Fruit fly (Drosophila melanogaster) whole organism, adult: Measurements from ENCODE around the gene CG9072.
A peak's percentile ranks its signal among the peaks of the same experiment; 100 is the strongest.

Experiments
- CG14711 ChIP-seq: fragments of 200-800 bp; sonication (Bioruptor generic); optimal IDR thresholded peaks from 2 replicates; lab custom pipeline; 2018; ENCODE audit warnings: missing biosample characterization, mild to moderate bottlenecking, missing genetic modification characterization, moderate library complexity
- CG33017 ChIP-seq: fragments of 200-800 bp; sonication (Bioruptor generic); optimal IDR thresholded peaks from 2 replicates; lab custom pipeline; 2018; ENCODE audit warnings: missing biosample characterization, mild to moderate bottlenecking, missing genetic modification characterization, moderate library complexity
- CG5204 ChIP-seq: fragments of 200-800 bp; sonication (Bioruptor generic); optimal IDR thresholded peaks from 2 replicates; lab custom pipeline; 2016; ENCODE audit warnings: missing biosample characterization, missing genetic modification characterization
- CG7101 ChIP-seq: fragments of 200-800 bp; sonication (Bioruptor generic); optimal IDR thresholded peaks from 2 replicates; lab custom pipeline; 2018; ENCODE audit warnings: missing biosample characterization, mild to moderate bottlenecking, missing genetic modification characterization, moderate library complexity
- Mnt ChIP-seq: fragments of 200-800 bp; sonication (Bioruptor generic); optimal IDR thresholded peaks from 2 replicates; lab custom pipeline; 2016; ENCODE audit warnings: missing biosample characterization, mild to moderate bottlenecking, missing genetic modification characterization
- bab1 ChIP-seq: fragments of 200-800 bp; sonication (Bioruptor generic); optimal IDR thresholded peaks from 3 replicates; lab custom pipeline; 2019; ENCODE audit warnings: missing biosample characterization, mild to moderate bottlenecking, missing genetic modification characterization, moderate library complexity
- cic ChIP-seq: fragments of 200-800 bp; sonication (Bioruptor generic); optimal IDR thresholded peaks from 2 replicates; lab custom pipeline; 2017; ENCODE audit warnings: missing biosample characterization, mild to moderate bottlenecking, missing genetic modification characterization, moderate library complexity
- cnc ChIP-seq, 2 experiments: fragments of >200 bp; optimal IDR thresholded peaks; 2 replicates each; lab custom pipeline; 2017
- kay ChIP-seq: fragments of 200-800 bp; sonication (Bioruptor generic); peaks from one replicate; lab custom pipeline; 2016; ENCODE audit warnings: missing biosample characterization, missing genetic modification characterization, borderline replicate concordance
- pad ChIP-seq: fragments of 200-800 bp; sonication (Bioruptor generic); optimal IDR thresholded peaks from 3 replicates; lab custom pipeline; 2017; ENCODE audit warnings: missing biosample characterization, missing genetic modification characterization, mild to moderate bottlenecking, moderate library complexity, missing genetic modification reagents
- toe ChIP-seq: fragments of 200-800 bp; sonication (Bioruptor generic); optimal IDR thresholded peaks from 2 replicates; lab custom pipeline; 2016; ENCODE audit warnings: missing biosample characterization, missing genetic modification characterization

DNA sequence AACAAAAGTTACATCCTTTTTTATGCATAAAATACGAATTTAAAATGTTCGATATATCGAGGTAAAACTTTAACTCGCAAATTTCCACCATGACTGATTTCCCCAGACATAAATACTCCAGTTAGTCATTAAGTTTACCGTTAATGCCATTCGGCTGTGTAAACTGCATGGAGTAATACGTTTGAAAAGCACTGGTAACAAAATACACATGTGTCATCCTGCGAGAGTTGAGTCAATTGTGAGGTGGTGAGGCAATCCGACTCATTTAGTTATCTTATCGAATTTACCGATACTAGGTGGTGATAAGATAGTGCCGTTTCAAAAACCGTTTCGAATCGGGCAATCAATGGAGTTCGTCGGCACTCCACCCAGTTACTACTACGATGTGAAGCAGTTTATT, 50.2 kb downstream of the CG9072 start:
- TF ChIP-seq pad (GFP tag; lab: Kevin White, UChicago) (no peak), Mnt (GFP tag; lab: Kevin White, UChicago) (peak; percentile 28), CG5204 (no peak), CG33017 (tag; lab: Kevin White, UChicago) (no peak), toe (GFP tag; lab: Kevin White, UChicago) (no peak), CG14711 (no peak), cnc (optimal IDR thresholded peaks at IDR 0.05; lab: Kevin White, UChicago) (no peak), kay (GFP tag; lab: Kevin White, UChicago) (peak; percentile 69), CG7101 (tag; lab: Kevin White, UChicago) (no peak), bab1 (GFP tag; lab: Kevin White, UChicago) (no peak), cic (GFP tag; lab: Kevin White, UChicago) (peak; percentile 57)
